Worm (Caenorhabditis elegans) whole organism, L4 larva: ENCODE data around the gene hmg-1.1.

Experiments used
- F26F4.8 ChIP-seq: fragments of 200-800 bp; sonication (Bioruptor generic); conservative IDR thresholded peaks from 2 replicates; pipeline ENCODE4 v1.3.6; 2022; ENCODE audit warnings: missing genetic modification characterization, missing compliant biosample characterization
- F37D6.2 ChIP-seq: sonication (generic microtip); optimal IDR thresholded peaks from 2 replicates; lab custom pipeline; 2016; ENCODE audit warnings: mild to moderate bottlenecking, missing genetic modification characterization, missing compliant biosample characterization
- F49E8.2 ChIP-seq: sonication (generic microtip); optimal IDR thresholded peaks from 2 replicates; lab custom pipeline; 2016; ENCODE audit warnings: missing compliant biosample characterization, mild to moderate bottlenecking, missing genetic modification characterization, borderline replicate concordance
- Y48G9A.11 ChIP-seq: fragments of 200-800 bp; sonication (Bioruptor generic); IDR thresholded peaks from 2 replicates; pipeline ENCODE4 v1.3.6; 2022; ENCODE audit warnings: missing genetic modification reagents, missing genetic modification characterization, missing compliant biosample characterization
- Y75B8A.6 ChIP-seq: fragments of 200-800 bp; sonication (Bioruptor generic); IDR thresholded peaks from 2 replicates; pipeline ENCODE4 v1.3.6; 2022; ENCODE audit warnings: missing genetic modification reagents, missing genetic modification characterization, missing compliant biosample characterization
- ZK546.5 ChIP-seq, 2 experiments: sonication (generic microtip); optimal IDR thresholded peaks; 2 replicates each; lab custom pipeline; 2017; ENCODE audit warnings: missing biosample characterization in 2 of 2, missing genetic modification characterization in 2 of 2
- aha-1 ChIP-seq: fragments of 150-350 bp; peaks from one replicate; lab custom pipeline; 2014; ENCODE audit warnings: missing biosample characterization, missing genetic modification characterization
- arid-1 ChIP-seq: fragments of 200-800 bp; sonication (Bioruptor generic); conservative IDR thresholded peaks from 2 replicates; pipeline ENCODE4 v1.3.6; 2022; ENCODE audit warnings: missing genetic modification reagents, missing genetic modification characterization, missing compliant biosample characterization
- attf-4 ChIP-seq: sonication (generic microtip); optimal IDR thresholded peaks from 3 replicates; lab custom pipeline; 2017; ENCODE audit warnings: missing biosample characterization, missing genetic modification characterization
- ceh-62 ChIP-seq: sonication (generic microtip); optimal IDR thresholded peaks from 2 replicates; lab custom pipeline; 2017; ENCODE audit warnings: missing biosample characterization, missing genetic modification characterization
- ceh-82 ChIP-seq: sonication (generic microtip); optimal IDR thresholded peaks from 2 replicates; lab custom pipeline; 2017; ENCODE audit warnings: missing biosample characterization, missing genetic modification characterization
- ces-1 ChIP-seq: fragments of 150-350 bp; sonication (generic microtip); optimal IDR thresholded peaks from 4 replicates; lab custom pipeline; 2014; ENCODE audit warnings: missing biosample characterization, missing genetic modification reagents, missing genetic modification characterization
- daf-12 ChIP-seq: fragments of 150-350 bp; optimal IDR thresholded peaks from 2 replicates; lab custom pipeline; 2014; ENCODE audit warnings: missing biosample characterization, missing genetic modification reagents, missing genetic modification characterization
- daf-16 ChIP-seq, 3 experiments: sonication (generic microtip); optimal IDR thresholded peaks; 2 replicates each; lab custom pipeline; 2016 to 2017; ENCODE audit warnings: missing genetic modification characterization in 3 of 3, missing genetic modification reagents in 3 of 3, mild to moderate bottlenecking in 2 of 3, missing compliant biosample characterization in 2 of 3, missing biosample characterization in 1 of 3, moderate library complexity in 1 of 3
- daf-19 ChIP-seq: fragments of 200-800 bp; sonication (Bioruptor generic); conservative IDR thresholded peaks from 2 replicates; pipeline ENCODE4 v1.3.6; 2022; ENCODE audit warnings: missing genetic modification characterization, missing compliant biosample characterization
- dmd-8 ChIP-seq: fragments of 200-800 bp; sonication (Bioruptor generic); IDR thresholded peaks from 2 replicates; pipeline ENCODE4 v1.3.6; 2022; ENCODE audit warnings: missing genetic modification characterization, missing compliant biosample characterization
- dpl-1 ChIP-seq: fragments of 150-350 bp; optimal IDR thresholded peaks from 2 replicates; lab custom pipeline; 2014; ENCODE audit warnings: missing biosample characterization, missing genetic modification reagents, missing genetic modification characterization
- dve-1 ChIP-seq: sonication (generic microtip); optimal IDR thresholded peaks from 2 replicates; lab custom pipeline; 2017; ENCODE audit warnings: antibody characterized with exemption, mild to moderate bottlenecking, missing genetic modification characterization, missing compliant biosample characterization; ENCODE audit not compliant: insufficient read depth
- egl-43 ChIP-seq: fragments of 200-800 bp; sonication (Bioruptor generic); IDR thresholded peaks from 2 replicates; pipeline ENCODE4 v1.3.6; 2022; ENCODE audit warnings: missing genetic modification reagents, missing genetic modification characterization, missing compliant biosample characterization
- fkh-10 ChIP-seq: fragments of 150-350 bp; optimal IDR thresholded peaks from 2 replicates; lab custom pipeline; 2014; ENCODE audit warnings: missing biosample characterization, missing genetic modification reagents, missing genetic modification characterization
- hlh-11 ChIP-seq: fragments of 200-800 bp; sonication (Bioruptor generic); optimal IDR thresholded peaks from 2 replicates; lab custom pipeline; 2018; ENCODE audit warnings: mild to moderate bottlenecking, missing genetic modification characterization, missing compliant biosample characterization
- hmg-1.1 ChIP-seq: fragments of 200-800 bp; sonication (Bioruptor generic); IDR thresholded peaks from 2 replicates; pipeline ENCODE4 v1.3.6; 2022; ENCODE audit warnings: missing genetic modification reagents, missing genetic modification characterization, missing compliant biosample characterization
- jun-1 ChIP-seq: fragments of 150-350 bp; optimal IDR thresholded peaks from 2 replicates; lab custom pipeline; 2014; ENCODE audit warnings: missing biosample characterization, missing genetic modification reagents, missing genetic modification characterization
- lim-7 ChIP-seq: fragments of 200-800 bp; sonication (Bioruptor generic); IDR thresholded peaks from 2 replicates; pipeline ENCODE4 v1.3.6; 2022; ENCODE audit warnings: missing genetic modification characterization, missing compliant biosample characterization
- lin-13 ChIP-seq: fragments of 150-350 bp; optimal IDR thresholded peaks from 2 replicates; lab custom pipeline; 2014; ENCODE audit warnings: missing biosample characterization, missing genetic modification reagents, missing genetic modification characterization
- lin-39 ChIP-seq: fragments of 150-350 bp; optimal IDR thresholded peaks from 2 replicates; lab custom pipeline; 2014; ENCODE audit warnings: missing biosample characterization, missing genetic modification reagents, missing genetic modification characterization
- lsy-2 ChIP-seq, 2 experiments: fragments of 150-350 bp in 1 of 2; sonication (generic microtip) in 1 of 2; optimal IDR thresholded peaks; 2 replicates each; lab custom pipeline; 2014 to 2017; ENCODE audit warnings: missing biosample characterization in 2 of 2, missing genetic modification characterization in 2 of 2
- madf-5 ChIP-seq, 2 experiments: fragments of 200-800 bp; sonication (Bioruptor generic); IDR thresholded peaks; 2 replicates each; pipeline ENCODE4 v1.3.6; 2022; ENCODE audit warnings: missing compliant biosample characterization in 2 of 2, missing genetic modification characterization in 2 of 2
- mdl-1 ChIP-seq, 2 experiments: fragments of 150-350 bp in 1 of 2; sonication (generic microtip) in 1 of 2; optimal IDR thresholded peaks; 2 replicates each; lab custom pipeline; 2014 to 2017; ENCODE audit warnings: missing biosample characterization in 2 of 2, missing genetic modification characterization in 2 of 2
- mdt-29 ChIP-seq: fragments of 200-800 bp; sonication (Bioruptor generic); IDR thresholded peaks from 2 replicates; pipeline ENCODE4 v1.3.6; 2022; ENCODE audit warnings: missing genetic modification reagents, missing genetic modification characterization, missing compliant biosample characterization
- mep-1 ChIP-seq: fragments of 150-350 bp; sonication (generic microtip); optimal IDR thresholded peaks from 3 replicates; lab custom pipeline; 2014; ENCODE audit warnings: missing biosample characterization, missing genetic modification characterization
- nhr-102 ChIP-seq: sonication (generic microtip); optimal IDR thresholded peaks from 2 replicates; lab custom pipeline; 2016; ENCODE audit warnings: mild to moderate bottlenecking, missing genetic modification characterization, moderate library complexity, missing compliant biosample characterization
- nhr-11 ChIP-seq: fragments of 150-350 bp; optimal IDR thresholded peaks from 2 replicates; lab custom pipeline; 2014; ENCODE audit warnings: missing biosample characterization, missing genetic modification characterization
- nhr-25 ChIP-seq: sonication (generic microtip); optimal IDR thresholded peaks from 2 replicates; lab custom pipeline; 2017; ENCODE audit warnings: missing genetic modification characterization, mild to moderate bottlenecking, missing compliant biosample characterization, antibody characterized with exemption, moderate library complexity, borderline replicate concordance; ENCODE audit not compliant: insufficient read depth
- nhr-28 ChIP-seq: fragments of 150-350 bp; optimal IDR thresholded peaks from 2 replicates; lab custom pipeline; 2014; ENCODE audit warnings: missing biosample characterization, missing genetic modification characterization
- nhr-48 ChIP-seq: sonication (generic microtip); optimal IDR thresholded peaks from 2 replicates; lab custom pipeline; 2016; ENCODE audit warnings: mild to moderate bottlenecking, missing genetic modification characterization, missing compliant biosample characterization
- nhr-6 ChIP-seq: fragments of 150-350 bp; optimal IDR thresholded peaks from 2 replicates; lab custom pipeline; 2014; ENCODE audit warnings: missing biosample characterization, missing genetic modification characterization
- pha-4 ChIP-seq, 2 experiments: fragments of 150-350 bp in 1 of 2; fragments of 200-800 bp in 1 of 2; sonication (Bioruptor generic) in 1 of 2; IDR thresholded peaks in 1 of 2; optimal IDR thresholded peaks in 1 of 2; 2 replicates each; pipeline versions ENCODE4 v1.3.6 to Lab custom; 2014 to 2022; ENCODE audit warnings: missing genetic modification characterization in 2 of 2, missing genetic modification reagents in 2 of 2, missing biosample characterization in 1 of 2, missing compliant biosample characterization in 1 of 2
- rbr-2 ChIP-seq: sonication (generic microtip); optimal IDR thresholded peaks from 2 replicates; lab custom pipeline; 2016; ENCODE audit warnings: missing genotype, missing genetic modification characterization, missing compliant biosample characterization
- saeg-2 ChIP-seq: fragments of 200-800 bp; sonication (Bioruptor generic); IDR thresholded peaks from 2 replicates; pipeline ENCODE4 v1.3.6; 2022; ENCODE audit warnings: missing genetic modification reagents, missing genetic modification characterization, missing compliant biosample characterization
- snpc-4 ChIP-seq: fragments of 150-350 bp; optimal IDR thresholded peaks from 2 replicates; lab custom pipeline; 2014; ENCODE audit warnings: missing biosample characterization, missing genetic modification characterization
- spr-3 ChIP-seq: fragments of 200-800 bp; sonication (Bioruptor generic); optimal IDR thresholded peaks from 2 replicates; lab custom pipeline; 2018; ENCODE audit warnings: mild to moderate bottlenecking, missing genetic modification characterization, missing compliant biosample characterization
- unc-130 ChIP-seq: sonication (generic microtip); optimal IDR thresholded peaks from 2 replicates; lab custom pipeline; 2016; ENCODE audit warnings: missing genetic modification reagents, missing genetic modification characterization, missing compliant biosample characterization
- unc-39 ChIP-seq: sonication (generic microtip); optimal IDR thresholded peaks from 2 replicates; lab custom pipeline; 2017; ENCODE audit warnings: missing biosample characterization, missing genetic modification characterization
- vab-7 ChIP-seq: fragments of 200-800 bp; sonication (Bioruptor generic); IDR thresholded peaks from 2 replicates; pipeline ENCODE4 v1.3.6; 2022; ENCODE audit warnings: missing genetic modification reagents, missing genetic modification characterization, missing compliant biosample characterization
- zfp-3 ChIP-seq: fragments of 200-800 bp; sonication (Bioruptor generic); conservative IDR thresholded peaks from 2 replicates; pipeline ENCODE4 v1.3.6; 2022; ENCODE audit warnings: missing genetic modification reagents, missing genetic modification characterization, missing compliant biosample characterization
- ztf-11 ChIP-seq: fragments of 150-350 bp; optimal IDR thresholded peaks from 2 replicates; lab custom pipeline; 2014; ENCODE audit warnings: missing biosample characterization, missing genetic modification characterization
- ztf-7 ChIP-seq: fragments of 150-350 bp; optimal IDR thresholded peaks from 2 replicates; lab custom pipeline; 2014; ENCODE audit warnings: missing biosample characterization, missing genetic modification characterization

hmg-1.1 gene

ce11 chrII:14250147-14250965 is at the start of gene hmg-1.1:
TSS of gene hmg-1.1 (plus strand) at chrII:14250695.
- peak; percentile 11 for TF ChIP-seq unc-130
- peak; percentile 51 for TF ChIP-seq jun-1 (tag; lab: Kevin White, UChicago)
- TF ChIP-seq hlh-11 (tag; lab: Kevin White, UChicago): peak; percentile 96
- TF ChIP-seq egl-43 (GFP tag; lab: Robert Waterston, UW): peak; percentile 66; the same call in 1 of the 2 replicates
- TF ChIP-seq aha-1: peak; percentile 99
- no peak for TF ChIP-seq F49E8.2
- peak; percentile 66 for TF ChIP-seq spr-3 (GFP tag; lab: Kevin White, UChicago)
- peak; percentile 89 for TF ChIP-seq rbr-2 (tag; lab: Kevin White, UChicago)
- peak; percentile 53; the same call in 1 of the 2 replicates for TF ChIP-seq pha-4 (GFP tag; IDR thresholded peaks at IDR 0.05; lab: Robert Waterston, UW)
- TF ChIP-seq pha-4 (tag; optimal IDR thresholded peaks at IDR 0.05; lab: Kevin White, UChicago): peak; percentile 46
- TF ChIP-seq nhr-48 (tag; lab: Kevin White, UChicago): peak; percentile 41
- TF ChIP-seq dmd-8 (GFP tag; lab: Robert Waterston, UW): 0 out of 2 replicates have a peak, but pooled peaks have one; percentile 59
- peak in 1 of 2 experiments; percentile 81 for TF ChIP-seq mdl-1 (tag; optimal IDR thresholded peaks at IDR 0.05; lab: Kevin White, UChicago)
- TF ChIP-seq ztf-7: peak; percentile 21
- TF ChIP-seq ces-1 (GFP tag; lab: Kevin White, UChicago): no peak
- no peak for TF ChIP-seq F26F4.8 (GFP tag; lab: Robert Waterston, UW)
- peak; percentile 87 for TF ChIP-seq dve-1 (tag; lab: Kevin White, UChicago)
- peak; percentile 94 for TF ChIP-seq mep-1 (tag; lab: Kevin White, UChicago)
- TF ChIP-seq daf-19: no peak
- TF ChIP-seq lim-7: peak; percentile 30; the same call in 1 of the 2 replicates
- peak; percentile 62 to 80 for TF ChIP-seq lsy-2 (tag; optimal IDR thresholded peaks at IDR 0.05; lab: Kevin White, UChicago)
- peak; percentile 55 for TF ChIP-seq nhr-6
- TF ChIP-seq ceh-82 (tag; lab: Kevin White, UChicago): no peak
- TF ChIP-seq daf-16 (GFP tag; optimal IDR thresholded peaks at IDR 0.05; lab: Kevin White, UChicago): peak; percentile 9 to 34
- TF ChIP-seq daf-16 (tag; optimal IDR thresholded peaks at IDR 0.05; lab: Kevin White, UChicago): peak; percentile 80
- no peak for TF ChIP-seq ZK546.5 (tag; optimal IDR thresholded peaks at IDR 0.05; lab: Kevin White, UChicago)
- peak; percentile 95 for TF ChIP-seq lin-13
- TF ChIP-seq hmg-1.1 (GFP tag; lab: Robert Waterston, UW): peak; percentile 94
- peak; percentile 83 for TF ChIP-seq nhr-28 (tag; lab: Kevin White, UChicago)
- no peak for TF ChIP-seq ceh-62 (tag; lab: Kevin White, UChicago)
- peak; percentile 79 for TF ChIP-seq nhr-11 (tag; lab: Kevin White, UChicago)
- TF ChIP-seq lin-39 (tag; lab: Kevin White, UChicago): no peak
- TF ChIP-seq daf-12: no peak
- TF ChIP-seq arid-1: peak; percentile 35; the same call in 1 of the 2 replicates
- no peak for TF ChIP-seq ztf-11 (tag; lab: Kevin White, UChicago)
- TF ChIP-seq nhr-25 (tag; lab: Kevin White, UChicago): peak; percentile 78
- TF ChIP-seq F37D6.2 (tag; lab: Kevin White, UChicago): peak; percentile 65
- no peak for TF ChIP-seq unc-39
- TF ChIP-seq saeg-2 (GFP tag; lab: Robert Waterston, UW): no peak
- TF ChIP-seq dpl-1: peak; percentile 74
- peak; percentile 30; the same call in 1 of the 2 replicates for TF ChIP-seq mdt-29 (GFP tag; lab: Robert Waterston, UW)
- TF ChIP-seq vab-7 (GFP tag; lab: Robert Waterston, UW): 0 out of 2 replicates have a peak, but pooled peaks have one; percentile 42
- TF ChIP-seq madf-5 (GFP tag; IDR thresholded peaks at IDR 0.05; lab: Robert Waterston, UW): 0 out of 4 replicates have a peak, but pooled peaks of 1 of the 2 experiments have one; percentile 9
- TF ChIP-seq snpc-4 (tag; lab: Kevin White, UChicago): no peak
- 0 out of 2 replicates have a peak, but pooled peaks have one; percentile 31 for TF ChIP-seq zfp-3 (GFP tag; lab: Robert Waterston, UW)
- peak; percentile 25 for TF ChIP-seq fkh-10 (GFP tag; lab: Kevin White, UChicago)
- TF ChIP-seq attf-4 (tag; lab: Kevin White, UChicago): no peak
- TF ChIP-seq Y75B8A.6: 0 out of 2 replicates have a peak, but pooled peaks have one; percentile 18
- TF ChIP-seq nhr-102 (tag; lab: Kevin White, UChicago): peak; percentile 58
- no peak for TF ChIP-seq Y48G9A.11 (GFP tag; lab: Robert Waterston, UW)
